Fruit fly (Drosophila melanogaster) S2 (cell line): ENCODE results near the gene CG3104.

ENCODE experiments used
- CG8478 ChIP-seq: fragments of >200 bp; optimal IDR thresholded peaks from 2 replicates; lab custom pipeline; 2018
- CTCF ChIP-seq, 2 experiments: fragments of >200 bp; optimal IDR thresholded peaks; 2 replicates each; lab custom pipeline; 2018

CG3104 gene

dm6 chr2L:2872309-2872932 is 16.8 kb upstream of the CG3104 start:
- TF ChIP-seq CTCF (optimal IDR thresholded peaks at IDR 0.05; lab: Kevin White, UChicago) = no peak
- TF ChIP-seq CG8478 = no peak

DNA sequence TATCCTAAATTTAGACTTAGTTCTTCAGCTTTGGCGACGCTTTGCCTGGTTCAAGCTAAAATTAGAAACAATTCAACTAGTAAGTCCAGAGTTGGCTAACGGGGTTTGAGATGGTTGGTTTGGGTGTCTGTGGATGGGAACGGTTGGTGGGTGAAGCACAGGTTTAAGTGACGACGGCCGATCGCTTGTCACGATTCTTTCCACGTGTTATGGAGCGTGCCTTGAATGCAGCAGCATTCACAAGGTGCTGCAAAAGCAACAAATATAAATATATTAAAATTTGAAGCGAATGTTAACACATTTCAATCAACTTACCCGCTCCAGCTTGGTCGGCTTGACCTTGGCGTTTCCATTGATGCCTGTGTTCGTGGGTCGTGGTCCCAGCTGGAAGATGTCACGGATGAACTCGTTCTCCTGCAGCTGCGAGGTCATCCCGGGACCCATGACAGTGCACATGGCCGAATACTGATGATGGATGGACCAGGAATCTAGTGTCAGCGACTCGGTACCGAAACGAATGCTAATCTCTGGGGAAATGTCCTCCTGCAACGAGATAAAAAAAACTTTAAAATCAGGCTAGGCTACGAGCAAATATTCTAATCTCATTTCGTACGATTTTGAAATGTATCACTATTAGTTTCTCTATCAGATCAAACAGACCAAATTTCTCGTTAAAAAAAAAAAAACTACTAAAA is 13.6 kb upstream of the CG3104 start, which contains the start of gene CG8813:
Gene CG8813 (plus strand): TSS at position 645 of the 695 bp plus-strand sequence.
- TF ChIP-seq CTCF (optimal IDR thresholded peaks at IDR 0.05; lab: Kevin White, UChicago) (no peak), CG8478 (no peak)

- TF ChIP-seq CG8478 (no peak), CTCF (optimal IDR thresholded peaks at IDR 0.05; lab: Kevin White, UChicago) (no peak)
Observed at dm6 chr2L:2865560-2866309, 10.2 kb upstream of the CG3104 start.

DNA sequence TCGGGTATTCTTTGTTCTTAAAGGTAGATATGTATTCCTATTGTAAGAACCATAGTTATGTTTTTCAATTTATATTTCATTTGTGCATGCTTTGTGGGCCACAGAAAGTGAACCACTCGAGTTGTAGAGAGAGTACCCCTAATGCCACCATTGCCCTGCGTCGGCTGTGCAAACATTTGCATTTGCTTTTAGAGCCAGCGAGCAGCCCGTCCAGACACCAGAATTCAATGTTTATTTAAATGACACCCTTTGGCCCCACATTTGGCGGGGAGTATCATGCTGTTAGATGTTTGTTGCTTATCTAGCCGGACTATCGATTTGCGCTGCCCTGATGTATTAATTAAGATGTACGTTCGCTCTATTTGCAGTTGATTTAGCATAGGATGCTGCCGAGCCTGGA is 9.0 kb upstream of the CG3104 start:
- TF ChIP-seq CG8478 (no peak), CTCF (optimal IDR thresholded peaks at IDR 0.05; lab: Kevin White, UChicago) (no peak)

DNA sequence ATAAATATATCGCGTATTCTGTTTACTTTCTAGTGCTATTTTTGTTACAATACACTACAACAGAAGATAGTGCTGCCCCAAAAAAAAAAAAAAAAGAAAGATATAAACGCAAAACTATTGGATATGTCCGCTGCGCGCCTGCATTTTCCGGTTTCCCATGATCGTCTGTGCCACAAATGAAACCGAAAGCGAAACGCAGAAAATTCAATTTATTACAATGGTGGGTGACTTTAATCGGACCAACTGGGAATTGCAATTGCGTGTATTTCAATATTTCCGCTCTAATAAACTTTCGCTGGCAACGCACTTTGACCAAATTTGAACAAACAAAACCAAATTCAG is 7.0 kb upstream of the CG3104 start:
- no peak for TF ChIP-seq CG8478
- no peak for TF ChIP-seq CTCF (optimal IDR thresholded peaks at IDR 0.05; lab: Kevin White, UChicago)

- TF ChIP-seq CG8478 = no peak
- no peak for TF ChIP-seq CTCF (optimal IDR thresholded peaks at IDR 0.05; lab: Kevin White, UChicago)
Observed at dm6 chr2L:2861885-2862620, 6.5 kb upstream of the CG3104 start.

DNA sequence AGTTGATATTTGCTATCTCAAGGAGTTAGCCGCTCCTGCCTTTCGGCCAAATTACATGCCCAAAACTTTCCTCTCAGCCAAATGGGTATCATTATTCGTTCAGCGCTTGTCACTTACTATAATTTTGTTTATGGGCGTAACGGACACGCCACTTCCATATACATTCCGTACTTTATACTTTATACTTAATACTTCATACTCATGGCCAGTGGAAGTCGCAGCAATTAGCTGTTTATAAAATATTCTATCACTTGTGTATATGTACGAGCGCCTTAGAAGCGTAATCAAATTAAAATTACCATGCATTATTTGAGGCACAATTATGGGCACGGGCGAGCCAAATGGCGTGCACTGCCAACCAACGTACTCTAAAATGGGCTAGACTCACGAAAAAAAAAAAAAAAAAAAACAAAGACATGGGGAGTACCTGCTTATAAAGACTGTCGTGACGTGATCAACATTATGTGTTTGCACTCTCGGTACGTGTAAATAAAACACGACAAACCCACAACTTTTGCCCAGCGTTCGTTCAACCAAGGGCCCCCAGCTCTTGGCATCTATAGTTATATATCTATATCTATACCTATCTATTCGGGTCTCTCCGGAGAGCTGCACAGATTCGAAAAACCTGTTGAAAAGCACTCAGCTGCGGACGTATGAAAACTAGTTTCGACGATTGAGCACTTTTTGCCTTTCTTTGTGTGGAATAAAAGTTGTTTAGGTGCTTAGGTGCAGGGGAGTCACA is 5.7 kb upstream of the CG3104 start:
- TF ChIP-seq CG8478 (no peak), CTCF (optimal IDR thresholded peaks at IDR 0.05; lab: Kevin White, UChicago) (no peak)

DNA sequence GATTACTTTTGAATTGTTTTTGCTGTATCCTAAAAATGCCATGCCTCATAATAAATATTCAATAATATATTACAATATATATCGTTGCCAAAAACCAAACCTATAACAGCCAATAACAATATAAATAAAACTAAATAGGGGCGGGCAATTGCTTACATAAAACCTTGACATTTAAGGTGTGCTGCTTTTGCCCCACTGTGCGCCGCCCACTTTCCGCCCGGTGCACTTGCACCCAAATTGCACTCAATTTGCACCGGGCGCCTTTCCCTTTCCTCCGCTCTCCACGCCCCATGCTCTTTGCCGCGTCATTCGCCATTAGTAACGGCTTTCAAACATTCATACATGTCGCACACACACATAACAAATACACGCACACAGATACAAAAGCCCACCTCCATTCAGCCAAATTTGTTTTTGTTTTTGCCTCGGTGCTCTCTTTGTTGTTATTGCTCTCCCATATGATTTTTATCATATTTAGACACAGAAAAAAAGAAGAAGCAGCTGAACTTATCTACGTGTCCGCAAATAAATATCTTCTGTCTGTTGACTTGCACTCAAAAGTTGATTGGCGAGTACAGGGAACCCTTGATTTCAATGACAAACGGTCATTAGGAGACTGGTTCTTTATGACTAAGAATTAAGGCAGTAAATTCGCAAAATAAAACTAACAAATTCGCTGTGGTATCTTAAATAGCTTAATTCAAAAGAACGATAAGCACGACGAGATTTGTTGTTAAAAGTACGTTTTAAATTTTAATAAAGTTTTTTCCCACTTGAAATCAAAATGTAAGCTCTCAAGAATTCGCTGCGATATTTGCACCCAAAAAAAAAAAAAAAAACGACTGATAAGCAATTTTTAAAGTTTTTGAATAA is 2.5 kb upstream of the CG3104 start:
- TF ChIP-seq CG8478 = no peak

DNA sequence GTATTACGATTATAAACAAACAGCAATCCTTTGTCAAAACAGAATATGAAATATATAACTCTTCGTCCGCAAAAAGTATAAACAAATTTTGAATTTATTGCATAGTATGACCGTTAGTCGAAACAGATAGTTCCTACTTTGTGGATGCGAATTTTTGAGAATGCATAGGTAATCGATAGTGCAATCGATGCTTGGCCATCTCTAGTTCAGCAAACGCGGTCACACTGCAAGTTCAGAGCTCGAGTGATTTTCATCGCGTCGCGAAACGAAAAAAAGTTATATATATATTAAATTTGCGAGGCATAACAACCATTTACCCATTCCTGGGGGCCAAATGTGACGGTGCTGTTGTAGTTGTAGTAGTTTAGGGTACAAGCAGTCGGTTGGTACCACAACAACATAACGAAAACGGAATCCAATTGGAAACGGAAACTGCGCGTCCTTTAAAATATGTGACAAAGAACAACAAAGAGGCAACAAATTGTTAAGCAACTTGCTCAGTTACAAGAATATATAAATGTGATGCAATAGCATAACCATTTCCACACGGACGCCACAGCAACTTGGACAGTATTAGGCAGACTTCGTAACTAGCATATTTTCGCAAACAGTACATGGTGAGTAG is 1.5 kb upstream of the CG3104 start, which contains the start of gene CG2991:
Gene CG2991 (plus strand): TSS at position 205 of the 625 bp plus-strand sequence.
- TF ChIP-seq CG8478 (no peak), CTCF (optimal IDR thresholded peaks at IDR 0.05; lab: Kevin White, UChicago) (peak; percentile 7 to 57)

dm6 chr2L:2855204-2855768 is 292 bp downstream of the CG3104 start:
- TF ChIP-seq CG8478 (no peak), CTCF (optimal IDR thresholded peaks at IDR 0.05; lab: Kevin White, UChicago) (peak in 1 of 2 experiments; percentile 57)

dm6 chr2L:2851589-2851988 is 4.0 kb downstream of the CG3104 start:
- TF ChIP-seq CTCF (optimal IDR thresholded peaks at IDR 0.05; lab: Kevin White, UChicago) (no peak), CG8478 (no peak)

- TF ChIP-seq CG8478 (no peak), CTCF (optimal IDR thresholded peaks at IDR 0.05; lab: Kevin White, UChicago) (no peak)
Observed at dm6 chr2L:2847112-2847682, 8.4 kb downstream of the CG3104 start, which contains the start of the genes CG3117 and CG2983. Gene CG3117, minus strand, starts transcription at chr2L:2847212. Gene CG2983, plus strand, starts transcription at chr2L:2847632.

DNA sequence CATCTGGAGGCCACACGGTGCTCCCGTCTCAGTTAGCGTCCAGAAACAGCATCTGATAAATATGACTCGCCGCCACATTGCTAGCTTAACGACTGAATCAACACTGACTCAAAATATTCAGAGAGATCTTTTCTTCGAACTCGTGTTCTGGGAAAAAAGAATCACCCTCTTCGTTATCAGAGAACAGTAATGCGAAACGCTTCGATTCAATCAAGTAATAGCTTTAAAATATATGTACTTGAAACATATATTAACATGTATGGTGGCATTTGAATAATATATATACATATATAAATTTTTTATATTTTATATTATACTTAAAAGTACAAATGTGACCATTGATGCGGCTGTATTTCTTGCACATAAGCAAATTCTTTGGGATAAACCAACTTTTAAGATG is 9.9 kb downstream of the CG3104 start, which contains the start of gene CG18557:
Gene CG18557 (minus strand): TSS at position 101 of the 400 bp plus-strand sequence.
- TF ChIP-seq CG8478 = no peak
